Worm (Caenorhabditis elegans) whole organism, L1 larva: ENCODE measurements around the gene wrm-1.

ENCODE experiments used
- C34B4.2 ChIP-seq: sonication (generic microtip); optimal IDR thresholded peaks from 2 replicates; lab custom pipeline; 2017; ENCODE audit warnings: mild to moderate bottlenecking, missing genetic modification characterization, missing compliant biosample characterization
- ama-1 ChIP-seq: fragments of 150-350 bp; optimal IDR thresholded peaks from 2 replicates; lab custom pipeline; 2014
- blmp-1 ChIP-seq: fragments of 150-350 bp; optimal IDR thresholded peaks from 2 replicates; lab custom pipeline; 2014; ENCODE audit warnings: missing biosample characterization, missing genetic modification characterization
- ceh-88 ChIP-seq: fragments of 200-800 bp; sonication (Bioruptor generic); IDR thresholded peaks from 2 replicates; pipeline ENCODE4 v1.3.6; 2022; ENCODE audit warnings: missing genetic modification characterization, missing compliant biosample characterization
- dsc-1 ChIP-seq: sonication (generic microtip); optimal IDR thresholded peaks from 2 replicates; lab custom pipeline; 2016; ENCODE audit warnings: mild to moderate bottlenecking, missing genetic modification characterization, missing compliant biosample characterization
- egl-27 ChIP-seq, 2 experiments: fragments of 150-350 bp in 1 of 2; sonication (generic microtip); optimal IDR thresholded peaks; 3 replicates each; lab custom pipeline; 2017 to 2018; ENCODE audit warnings: missing biosample characterization in 2 of 2, missing genetic modification characterization in 2 of 2, missing genetic modification reagents in 2 of 2
- elt-3 ChIP-seq, 6 experiments: fragments of 150-350 bp in 1 of 6; sonication (generic microtip); optimal IDR thresholded peaks; 2 replicates each; lab custom pipeline; 2017 to 2018; ENCODE audit warnings: missing biosample characterization in 6 of 6, missing genetic modification characterization in 6 of 6, inconsistent platforms in 1 of 6
- ets-5 ChIP-seq: fragments of 200-800 bp; sonication (Bioruptor generic); IDR thresholded peaks from 2 replicates; pipeline ENCODE4 v1.3.6; 2022; ENCODE audit warnings: missing genetic modification characterization, missing compliant biosample characterization
- grh-1 ChIP-seq: fragments of 200-800 bp; sonication (Bioruptor generic); IDR thresholded peaks from 2 replicates; pipeline ENCODE4 v1.3.6; 2022; ENCODE audit warnings: missing genetic modification reagents, missing genetic modification characterization, missing compliant biosample characterization
- hlh-4 ChIP-seq: sonication (generic microtip); optimal IDR thresholded peaks from 2 replicates; lab custom pipeline; 2016; ENCODE audit warnings: mild to moderate bottlenecking, missing genetic modification characterization, missing compliant biosample characterization
- lin-13 ChIP-seq: fragments of 150-350 bp; optimal IDR thresholded peaks from 2 replicates; lab custom pipeline; 2014; ENCODE audit warnings: missing biosample characterization, missing genetic modification reagents, missing genetic modification characterization
- lin-14 ChIP-seq: fragments of 200-800 bp; sonication (Bioruptor generic); optimal IDR thresholded peaks from 2 replicates; lab custom pipeline; 2018; ENCODE audit warnings: mild to moderate bottlenecking, missing genetic modification characterization, moderate library complexity, missing compliant biosample characterization
- lin-15B ChIP-seq: fragments of 150-350 bp; sonication (generic microtip); optimal IDR thresholded peaks from 3 replicates; lab custom pipeline; 2014; ENCODE audit warnings: missing biosample characterization, missing genetic modification characterization
- lin-35 ChIP-seq, 2 experiments: fragments of 150-350 bp; optimal IDR thresholded peaks; 2 replicates each; lab custom pipeline; 2014; ENCODE audit warnings: missing biosample characterization in 2 of 2, missing genetic modification characterization in 2 of 2, missing genetic modification reagents in 2 of 2
- lin-39 ChIP-seq: fragments of 150-350 bp; optimal IDR thresholded peaks from 2 replicates; lab custom pipeline; 2014; ENCODE audit warnings: missing biosample characterization, missing genetic modification reagents, missing genetic modification characterization
- mep-1 ChIP-seq: fragments of 150-350 bp; optimal IDR thresholded peaks from 2 replicates; lab custom pipeline; 2014; ENCODE audit warnings: missing biosample characterization, missing genetic modification characterization
- nhr-11 ChIP-seq: fragments of 150-350 bp; optimal IDR thresholded peaks from 2 replicates; lab custom pipeline; 2014; ENCODE audit warnings: missing biosample characterization, missing genetic modification characterization
- nhr-19 ChIP-seq: fragments of 200-800 bp; sonication (Bioruptor generic); conservative IDR thresholded peaks from 2 replicates; pipeline ENCODE4 v1.3.6; 2022; ENCODE audit warnings: missing genetic modification characterization, missing compliant biosample characterization
- nhr-28 ChIP-seq: fragments of 150-350 bp; optimal IDR thresholded peaks from 2 replicates; lab custom pipeline; 2014; ENCODE audit warnings: missing biosample characterization, missing genetic modification characterization
- nhr-84 ChIP-seq: sonication (generic microtip); optimal IDR thresholded peaks from 2 replicates; lab custom pipeline; 2017; ENCODE audit warnings: missing biosample characterization, missing genetic modification characterization
- nhr-85 ChIP-seq: sonication (generic microtip); peaks from one replicate; lab custom pipeline; 2016; ENCODE audit warnings: missing genetic modification characterization, inconsistent platforms, missing compliant biosample characterization
- nhr-90 ChIP-seq: sonication (generic microtip); optimal IDR thresholded peaks from 2 replicates; lab custom pipeline; 2016; ENCODE audit warnings: mild to moderate bottlenecking, missing genetic modification characterization, missing compliant biosample characterization; ENCODE audit not compliant: poor library complexity
- pqm-1 ChIP-seq: sonication (generic microtip); optimal IDR thresholded peaks from 3 replicates; lab custom pipeline; 2017; ENCODE audit warnings: missing biosample characterization, missing genetic modification characterization
- rnt-1 ChIP-seq: sonication (generic microtip); optimal IDR thresholded peaks from 2 replicates; lab custom pipeline; 2016; ENCODE audit warnings: mild to moderate bottlenecking, missing genetic modification characterization, moderate library complexity, missing compliant biosample characterization
- skn-1 ChIP-seq: fragments of 150-350 bp; optimal IDR thresholded peaks from 2 replicates; lab custom pipeline; 2014; ENCODE audit warnings: missing biosample characterization, missing genetic modification characterization
- snpc-4 ChIP-seq: fragments of 150-350 bp; optimal IDR thresholded peaks from 2 replicates; lab custom pipeline; 2014; ENCODE audit warnings: missing biosample characterization, missing genetic modification characterization
- sox-4 ChIP-seq: sonication (generic microtip); optimal IDR thresholded peaks from 2 replicates; lab custom pipeline; 2016; ENCODE audit warnings: missing genetic modification characterization, missing compliant biosample characterization
- tbx-2 ChIP-seq: sonication (generic microtip); optimal IDR thresholded peaks from 2 replicates; lab custom pipeline; 2016; ENCODE audit warnings: missing genetic modification characterization, missing compliant biosample characterization
- tlp-1 ChIP-seq: fragments of 150-350 bp; optimal IDR thresholded peaks from 2 replicates; lab custom pipeline; 2014; ENCODE audit warnings: missing biosample characterization, missing genetic modification characterization
- unc-130 ChIP-seq: fragments of 150-350 bp; optimal IDR thresholded peaks from 2 replicates; lab custom pipeline; 2017; ENCODE audit warnings: missing biosample characterization, missing genetic modification characterization, inconsistent platforms
- vab-15 ChIP-seq: sonication (generic microtip); optimal IDR thresholded peaks from 2 replicates; lab custom pipeline; 2017; ENCODE audit warnings: missing genotype, mild to moderate bottlenecking, missing genetic modification characterization, missing compliant biosample characterization
- ztf-11 ChIP-seq, 2 experiments: sonication (generic microtip); optimal IDR thresholded peaks; 2 replicates each; lab custom pipeline; 2016 to 2017; ENCODE audit warnings: missing genetic modification characterization in 2 of 2, missing biosample characterization in 1 of 2, missing compliant biosample characterization in 1 of 2

The wrm-1 gene

DNA sequence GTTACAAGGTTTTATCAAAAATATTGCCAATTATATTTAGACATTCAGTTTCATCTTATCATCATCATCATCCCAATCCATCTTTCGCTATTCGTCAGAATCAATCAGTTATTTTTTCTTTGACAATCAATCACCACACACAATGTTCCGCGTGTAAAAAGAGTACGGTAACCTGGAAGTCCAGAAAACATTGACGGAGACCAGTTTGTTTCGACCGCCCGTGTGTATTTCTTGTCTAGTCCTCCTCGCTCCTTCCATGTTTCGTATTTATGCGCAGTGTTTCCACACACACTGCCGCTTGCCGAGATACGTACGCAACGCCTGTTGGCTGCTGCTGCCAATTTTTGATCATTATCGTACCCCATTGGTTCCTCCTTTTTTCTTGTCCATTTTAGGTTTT, 12.0 kb upstream of the wrm-1 start (continued):
- TF ChIP-seq elt-3 (tag; optimal IDR thresholded peaks at IDR 0.05; lab: Kevin White, UChicago) (peak in 3 of 6 experiments; percentile 11 to 61 (median 38)), snpc-4 (tag; lab: Kevin White, UChicago) (no peak), egl-27 (tag; optimal IDR thresholded peaks at IDR 0.05; lab: Kevin White, UChicago) (no peak), nhr-85 (tag; lab: Kevin White, UChicago) (peak; percentile 80), nhr-11 (no peak), lin-35 (GFP tag; optimal IDR thresholded peaks at IDR 0.05; lab: Kevin White, UChicago) (peak; percentile 3 to 49), nhr-19 (GFP tag; lab: Robert Waterston, UW) (no peak), ztf-11 (tag; optimal IDR thresholded peaks at IDR 0.05; lab: Kevin White, UChicago) (no peak), unc-130 (peak; percentile 51), lin-14 (GFP tag; lab: Kevin White, UChicago) (peak; percentile 69), mep-1 (peak; percentile 33)

DNA sequence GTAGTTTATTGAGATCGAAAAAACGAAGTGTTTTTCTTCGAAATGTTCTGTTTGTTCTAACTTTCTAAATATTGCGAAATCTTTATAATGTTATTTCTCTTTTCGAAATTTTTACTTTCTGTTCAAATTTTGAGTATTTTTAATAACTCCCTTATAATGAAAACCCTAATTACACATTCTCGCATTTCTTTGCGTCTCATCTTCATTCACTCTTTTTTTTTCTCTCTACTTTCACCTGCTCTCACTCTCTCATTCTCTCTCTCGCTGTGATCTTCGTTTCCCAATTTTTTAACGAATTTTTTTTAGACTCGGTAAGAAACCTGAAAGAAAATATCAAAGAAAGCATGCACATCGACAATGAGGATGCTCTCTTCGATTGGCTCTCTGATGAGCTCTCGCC, 11.4 kb upstream of the wrm-1 start, which contains the start of gene rbm-26:
TSS of gene rbm-26 (plus strand) at position 301 of the 400 bp plus-strand sequence.
- TF ChIP-seq nhr-90 (tag; lab: Kevin White, UChicago) (no peak), tlp-1 (tag; lab: Kevin White, UChicago) (no peak), blmp-1 (tag; lab: Kevin White, UChicago) (peak; percentile 56), nhr-28 (tag; lab: Kevin White, UChicago) (no peak), nhr-84 (tag; lab: Kevin White, UChicago) (no peak), C34B4.2 (tag; lab: Kevin White, UChicago) (no peak)

DNA sequence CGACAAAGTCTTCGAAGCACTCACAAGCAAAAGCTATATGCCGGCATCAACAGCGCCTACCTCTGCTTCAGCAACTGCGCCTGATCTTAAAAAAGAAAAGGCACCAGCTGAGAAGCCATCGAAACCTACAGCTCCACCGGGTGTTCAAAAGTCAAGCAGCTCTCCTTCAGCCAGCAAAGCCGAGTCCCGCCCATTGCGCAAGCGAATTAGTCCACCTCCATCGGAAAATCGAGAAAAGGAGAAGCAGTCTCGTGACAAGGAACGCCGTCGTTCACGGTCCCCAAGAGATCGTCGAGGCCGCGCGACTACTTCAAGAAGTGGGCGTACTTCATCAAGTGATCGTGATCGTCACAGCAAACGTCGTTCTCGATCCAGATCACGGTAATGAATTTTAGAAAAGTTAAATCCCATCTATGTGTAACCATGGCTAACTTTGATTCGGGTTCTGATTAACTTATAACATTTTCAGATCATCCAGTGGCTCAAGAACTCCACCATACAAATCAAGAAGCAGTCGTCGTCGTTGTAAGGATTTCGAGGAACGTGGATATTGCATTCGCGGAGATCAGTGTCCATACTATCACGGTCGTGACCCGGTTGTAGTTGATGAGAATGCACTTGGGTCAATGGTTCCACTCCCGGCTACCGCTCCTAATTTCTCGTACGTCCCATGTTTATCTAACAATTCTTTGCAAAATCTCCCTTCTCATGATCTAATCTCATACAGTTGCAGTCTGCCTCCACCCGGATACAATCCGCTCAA, 10.6 kb upstream of the wrm-1 start:
- TF ChIP-seq vab-15 (tag; lab: Kevin White, UChicago), result no peak
- no peak for TF ChIP-seq grh-1 (GFP tag; lab: Robert Waterston, UW)
- TF ChIP-seq sox-4, result no peak
- TF ChIP-seq nhr-90 (tag; lab: Kevin White, UChicago), result no peak
- TF ChIP-seq, all 84 proteins: peak for 0

- TF ChIP-seq lin-15B (tag; lab: Kevin White, UChicago) (no peak), lin-39 (tag; lab: Kevin White, UChicago) (no peak), rnt-1 (tag; lab: Kevin White, UChicago) (no peak), hlh-4 (tag; lab: Kevin White, UChicago) (no peak), grh-1 (GFP tag; lab: Robert Waterston, UW) (no peak), nhr-28 (tag; lab: Kevin White, UChicago) (no peak), dsc-1 (tag; lab: Kevin White, UChicago) (no peak), nhr-84 (tag; lab: Kevin White, UChicago) (no peak), ets-5 (no peak), lin-14 (GFP tag; lab: Kevin White, UChicago) (peak; percentile 1), ama-1 (lab: Kevin White, UChicago) (no peak), tbx-2 (no peak), elt-3 (tag; optimal IDR thresholded peaks at IDR 0.05; lab: Kevin White, UChicago) (peak in 1 of 6 experiments; percentile 8), pqm-1 (tag; lab: Kevin White, UChicago) (no peak), ceh-88 (GFP tag; lab: Robert Waterston, UW) (no peak), lin-35 (GFP tag; optimal IDR thresholded peaks at IDR 0.05; lab: Kevin White, UChicago) (peak in 1 of 2 experiments; percentile 29), lin-13 (GFP tag; lab: Kevin White, UChicago) (no peak), skn-1 (tag; lab: Kevin White, UChicago) (no peak)
These were observed 8.2 kb upstream of the wrm-1 start, which contains the start of gene arf-1 for ce11 chrIII:5714230-5714983. Gene arf-1 (plus strand): TSS chrIII:5714886.
